Fruit fly (Drosophila melanogaster) whole organism, embryonic: ENCODE data around the gene MESK4.

ENCODE experiments used
- Aef1 ChIP-seq: fragments of 200-800 bp; sonication (Bioruptor generic); IDR thresholded peaks from 3 replicates; pipeline ENCODE4 v1.3.6; 2022; ENCODE audit warnings: missing biosample characterization, missing genetic modification characterization
- CG10543 ChIP-seq: fragments of 200-800 bp; sonication (Bioruptor generic); optimal IDR thresholded peaks from 3 replicates; lab custom pipeline; 2017; ENCODE audit warnings: missing biosample characterization, mild to moderate bottlenecking, missing genetic modification characterization, moderate library complexity
- CG11504 ChIP-seq: fragments of 200-800 bp; sonication (Bioruptor generic); optimal IDR thresholded peaks from 3 replicates; lab custom pipeline; 2019; ENCODE audit warnings: missing biosample characterization, mild to moderate bottlenecking, missing genetic modification characterization, moderate library complexity
- CG12769 ChIP-seq: fragments of 200-800 bp; sonication (Bioruptor generic); optimal IDR thresholded peaks from 2 replicates; lab custom pipeline; 2019; ENCODE audit warnings: missing biosample characterization, mild to moderate bottlenecking, missing genetic modification characterization, moderate library complexity
- CG1529 ChIP-seq: fragments of 200-800 bp; sonication (Bioruptor generic); optimal IDR thresholded peaks from 3 replicates; lab custom pipeline; 2018; ENCODE audit warnings: missing biosample characterization, missing genetic modification characterization
- CG16779 ChIP-seq: fragments of 200-800 bp; sonication (Bioruptor generic); IDR thresholded peaks from 2 replicates; pipeline ENCODE4 v1.3.6; 2022; ENCODE audit warnings: missing biosample characterization, missing genetic modification characterization
- CG1832 ChIP-seq: fragments of 200-800 bp; sonication (Bioruptor generic); optimal IDR thresholded peaks from 2 replicates; lab custom pipeline; 2017; ENCODE audit warnings: missing biosample characterization, mild to moderate bottlenecking, missing genetic modification characterization, inconsistent platforms
- CG2199 ChIP-seq: fragments of 200-800 bp; sonication (Bioruptor generic); IDR thresholded peaks from 3 replicates; pipeline ENCODE4 v1.3.6; 2022; ENCODE audit warnings: missing biosample characterization, missing genetic modification characterization
- CG3838 ChIP-seq: fragments of 200-800 bp; sonication (Bioruptor generic); optimal IDR thresholded peaks from 3 replicates; lab custom pipeline; 2016; ENCODE audit warnings: missing biosample characterization, missing genetic modification characterization
- CG4730 ChIP-seq: fragments of 200-800 bp; sonication (Bioruptor generic); IDR thresholded peaks from 2 replicates; pipeline ENCODE4 v1.3.6; 2022; ENCODE audit warnings: missing biosample characterization, missing genetic modification characterization
- CG5953 ChIP-seq: fragments of 200-800 bp; sonication (Bioruptor generic); IDR thresholded peaks from 2 replicates; pipeline ENCODE4 v1.3.6; 2022; ENCODE audit warnings: missing biosample characterization, missing genetic modification characterization
- CG6654 ChIP-seq: fragments of 200-800 bp; sonication (Bioruptor generic); optimal IDR thresholded peaks from 2 replicates; lab custom pipeline; 2017; ENCODE audit warnings: missing biosample characterization, mild to moderate bottlenecking, missing genetic modification characterization
- CG7839 ChIP-seq: fragments of 200-800 bp; sonication (Bioruptor generic); optimal IDR thresholded peaks from 3 replicates; lab custom pipeline; 2018; ENCODE audit warnings: missing biosample characterization, mild to moderate bottlenecking, missing genetic modification characterization, moderate library complexity
- CG7963 ChIP-seq: fragments of 200-800 bp; sonication (Bioruptor generic); IDR thresholded peaks from 3 replicates; pipeline ENCODE4 v1.3.6; 2022; ENCODE audit warnings: missing biosample characterization, missing genetic modification characterization; ENCODE audit not compliant: partially characterized antibody
- CG9437 ChIP-seq: fragments of 200-800 bp; sonication (Bioruptor generic); optimal IDR thresholded peaks from 2 replicates; lab custom pipeline; 2018; ENCODE audit warnings: missing biosample characterization, mild to moderate bottlenecking, missing genetic modification characterization
- CHES-1-like ChIP-seq: fragments of 200-800 bp; sonication (Bioruptor generic); optimal IDR thresholded peaks from 2 replicates; lab custom pipeline; 2016; ENCODE audit warnings: missing biosample characterization, missing genetic modification characterization
- Camta ChIP-seq: fragments of 200-800 bp; sonication (Bioruptor generic); optimal IDR thresholded peaks from 2 replicates; lab custom pipeline; 2016; ENCODE audit warnings: missing biosample characterization, missing genetic modification characterization
- D ChIP-seq, 2 experiments: fragments of 200-800 bp in 1 of 2; fragments of >200 bp in 1 of 2; sonication (Bioruptor generic) in 1 of 2; optimal IDR thresholded peaks; 2 replicates in 1 of 2; 3 replicates in 1 of 2; lab custom pipeline; 2017; ENCODE audit warnings: mild to moderate bottlenecking in 1 of 2, missing biosample characterization in 1 of 2, missing genetic modification characterization in 1 of 2, missing genetic modification reagents in 1 of 2
- Eip74EF ChIP-seq, 2 experiments: fragments of 200-800 bp in 1 of 2; fragments of >200 bp in 1 of 2; sonication (Bioruptor generic) in 1 of 2; optimal IDR thresholded peaks; 2 replicates each; lab custom pipeline; 2017 to 2019; ENCODE audit warnings: missing biosample characterization in 2 of 2, missing genetic modification characterization in 2 of 2, mild to moderate bottlenecking in 1 of 2, moderate library complexity in 1 of 2
- HHEX ChIP-seq: fragments of 200-800 bp; sonication (Bioruptor generic); optimal IDR thresholded peaks from 3 replicates; lab custom pipeline; 2017; ENCODE audit warnings: missing biosample characterization, mild to moderate bottlenecking, missing genetic modification characterization, missing genetic modification reagents
- HLH3B ChIP-seq: fragments of 200-800 bp; sonication (Bioruptor generic); IDR thresholded peaks from 2 replicates; pipeline ENCODE4 v1.3.6; 2022; ENCODE audit warnings: missing biosample characterization, missing genetic modification characterization
- Hand ChIP-seq: fragments of 200-800 bp; sonication (Bioruptor generic); optimal IDR thresholded peaks from 2 replicates; lab custom pipeline; 2017; ENCODE audit warnings: mild to moderate bottlenecking, missing biosample characterization, missing genetic modification reagents, missing genetic modification characterization
- Hey ChIP-seq: fragments of 200-800 bp; sonication (Bioruptor generic); optimal IDR thresholded peaks from 3 replicates; lab custom pipeline; 2018; ENCODE audit warnings: missing biosample characterization, mild to moderate bottlenecking, missing genetic modification characterization
- Med ChIP-seq: fragments of 200-800 bp; sonication (Bioruptor generic); peaks from one replicate; lab custom pipeline; 2016; ENCODE audit warnings: missing biosample characterization, missing genetic modification characterization, mild to moderate bottlenecking, inconsistent platforms, moderate library complexity
- Optix ChIP-seq: fragments of 200-800 bp; sonication (Bioruptor generic); IDR thresholded peaks from 3 replicates; pipeline ENCODE4 v1.3.6; 2022; ENCODE audit warnings: missing biosample characterization, missing genetic modification characterization
- Ssrp ChIP-seq: fragments of 200-800 bp; sonication (Bioruptor generic); optimal IDR thresholded peaks from 2 replicates; lab custom pipeline; 2018; ENCODE audit warnings: missing biosample characterization, mild to moderate bottlenecking, missing genetic modification characterization, moderate library complexity
- Xbp1 ChIP-seq: fragments of 200-800 bp; sonication (Bioruptor generic); optimal IDR thresholded peaks from 3 replicates; lab custom pipeline; 2016; ENCODE audit warnings: missing biosample characterization, mild to moderate bottlenecking, missing genetic modification characterization
- abd-A ChIP-seq: fragments of 200-800 bp; sonication (Bioruptor generic); optimal IDR thresholded peaks from 3 replicates; lab custom pipeline; 2019; ENCODE audit warnings: missing biosample characterization, mild to moderate bottlenecking, missing genetic modification characterization, moderate library complexity
- ac ChIP-seq: fragments of 200-800 bp; sonication (Bioruptor generic); optimal IDR thresholded peaks from 3 replicates; lab custom pipeline; 2017; ENCODE audit warnings: missing biosample characterization, mild to moderate bottlenecking, missing genetic modification characterization
- al ChIP-seq: fragments of 200-800 bp; sonication (Bioruptor generic); IDR thresholded peaks from 2 replicates; pipeline ENCODE4 v1.3.6; 2022; ENCODE audit warnings: missing biosample characterization, missing genetic modification characterization
- bigmax ChIP-seq: fragments of 200-800 bp; sonication (Bioruptor generic); optimal IDR thresholded peaks from 2 replicates; lab custom pipeline; 2018; ENCODE audit warnings: missing biosample characterization, mild to moderate bottlenecking, missing genetic modification characterization
- crp ChIP-seq, 2 experiments: fragments of 200-800 bp; sonication (Bioruptor generic); optimal IDR thresholded peaks; 2 replicates in 1 of 2; 3 replicates in 1 of 2; lab custom pipeline; 2017; ENCODE audit warnings: missing biosample characterization in 2 of 2, missing genetic modification characterization in 2 of 2, mild to moderate bottlenecking in 1 of 2, moderate library complexity in 1 of 2
- gcm2 ChIP-seq: fragments of 200-800 bp; sonication (Bioruptor generic); optimal IDR thresholded peaks from 2 replicates; lab custom pipeline; 2016; ENCODE audit warnings: missing biosample characterization, missing genetic modification characterization
- grau ChIP-seq: fragments of 200-800 bp; optimal IDR thresholded peaks from 3 replicates; lab custom pipeline; 2019; ENCODE audit warnings: missing biosample characterization, mild to moderate bottlenecking, missing genetic modification characterization, moderate library complexity
- grn ChIP-seq: fragments of 200-800 bp; sonication (Bioruptor generic); optimal IDR thresholded peaks from 3 replicates; lab custom pipeline; 2017; ENCODE audit warnings: missing biosample characterization, missing genetic modification characterization
- gsb ChIP-seq: fragments of 200-800 bp; sonication (Bioruptor generic); IDR thresholded peaks from 2 replicates; pipeline ENCODE4 v1.3.6; 2022; ENCODE audit warnings: missing biosample characterization, missing genetic modification characterization
- ken ChIP-seq: fragments of 200-800 bp; sonication (Bioruptor generic); IDR thresholded peaks from 3 replicates; pipeline ENCODE4 v1.3.6; 2022; ENCODE audit warnings: missing biosample characterization, missing genetic modification characterization
- klu ChIP-seq: fragments of 200-800 bp; sonication (Bioruptor generic); IDR thresholded peaks from 2 replicates; pipeline ENCODE4 v1.3.6; 2022; ENCODE audit warnings: missing biosample characterization, missing genetic modification characterization
- kni ChIP-seq: fragments of 200-800 bp; sonication (Bioruptor generic); optimal IDR thresholded peaks from 3 replicates; lab custom pipeline; 2017; ENCODE audit warnings: mild to moderate bottlenecking, missing biosample characterization, missing genetic modification reagents, missing genetic modification characterization
- nau ChIP-seq: fragments of 200-800 bp; sonication (Bioruptor generic); optimal IDR thresholded peaks from 3 replicates; lab custom pipeline; 2017; ENCODE audit warnings: missing biosample characterization, mild to moderate bottlenecking, missing genetic modification characterization, missing genetic modification reagents
- nerfin-2 ChIP-seq: fragments of 200-800 bp; sonication (Bioruptor generic); IDR thresholded peaks from 2 replicates; pipeline ENCODE4 v1.3.6; 2022; ENCODE audit warnings: missing biosample characterization, missing genetic modification characterization; ENCODE audit not compliant: partially characterized antibody
- oc ChIP-seq: fragments of 200-800 bp; sonication (Bioruptor generic); optimal IDR thresholded peaks from 2 replicates; lab custom pipeline; 2018; ENCODE audit warnings: missing biosample characterization, mild to moderate bottlenecking, missing genetic modification characterization, moderate library complexity
- p53 ChIP-seq: fragments of 200-800 bp; sonication (Bioruptor generic); optimal IDR thresholded peaks from 2 replicates; lab custom pipeline; 2016; ENCODE audit warnings: missing biosample characterization, missing genetic modification characterization
- pita ChIP-seq: fragments of 200-800 bp; sonication (Bioruptor generic); optimal IDR thresholded peaks from 2 replicates; lab custom pipeline; 2017; ENCODE audit warnings: missing biosample characterization, mild to moderate bottlenecking, missing genetic modification characterization
- seq ChIP-seq: fragments of 200-800 bp; sonication (Bioruptor generic); IDR thresholded peaks from 2 replicates; pipeline ENCODE4 v1.3.6; 2022; ENCODE audit warnings: missing biosample characterization, missing genetic modification characterization
- ssp ChIP-seq: fragments of 200-800 bp; sonication (Bioruptor generic); IDR thresholded peaks from 2 replicates; pipeline ENCODE4 v1.3.6; 2022; ENCODE audit warnings: missing biosample characterization, missing genetic modification characterization
- tna ChIP-seq: fragments of 200-800 bp; sonication (Bioruptor generic); IDR thresholded peaks from 2 replicates; pipeline ENCODE4 v1.3.6; 2022; ENCODE audit warnings: missing biosample characterization, missing genetic modification characterization; ENCODE audit not compliant: partially characterized antibody
- zen2 ChIP-seq: fragments of 200-800 bp; sonication (Bioruptor generic); IDR thresholded peaks from 3 replicates; pipeline ENCODE4 v1.3.6; 2022; ENCODE audit warnings: missing biosample characterization, missing genetic modification characterization; ENCODE audit not compliant: partially characterized antibody

MESK4 gene

DNA sequence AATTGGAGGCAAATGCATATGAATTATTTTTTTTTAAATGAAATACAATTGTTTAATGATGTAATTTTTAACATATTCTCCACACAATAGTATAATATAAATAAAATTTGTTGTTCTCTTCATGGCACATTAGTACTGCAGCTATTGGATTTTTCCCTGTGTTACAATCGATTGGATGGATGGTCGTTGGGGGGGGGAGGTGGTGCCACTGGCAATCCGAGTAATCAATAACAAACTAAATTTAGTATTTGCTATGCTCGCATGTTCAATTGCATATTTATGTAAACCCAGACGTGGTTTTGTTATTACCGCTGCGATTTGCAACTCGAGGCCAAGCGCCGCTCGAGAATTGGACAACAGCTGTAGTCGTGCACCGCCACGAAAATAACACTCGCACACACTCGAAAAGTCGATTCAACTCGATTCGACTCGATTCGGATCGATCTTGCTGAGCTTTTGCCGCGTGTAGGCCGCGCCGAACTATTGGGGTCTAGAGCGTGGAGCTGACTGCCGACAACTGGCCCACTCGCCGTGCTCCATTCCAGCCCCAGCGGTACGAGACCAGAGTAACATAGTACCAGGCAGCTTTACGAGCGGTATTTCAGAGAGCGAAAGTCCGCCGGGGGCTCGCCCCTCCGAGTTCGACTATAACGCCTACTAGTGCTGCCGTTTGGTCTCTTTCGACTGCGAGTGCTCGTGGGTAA, 1.2 kb upstream of the MESK4 start, which contains the start of gene CG18622 (continued):
- TF ChIP-seq ken (GFP tag; lab: Robert Waterston, UW) (0 out of 3 replicates have a peak, but pooled peaks have one; percentile 32), CG4730 (GFP tag; lab: Robert Waterston, UW) (0 out of 2 replicates have a peak, but pooled peaks have one; percentile 19), Optix (no peak), CG11504 (tag; lab: Kevin White, UChicago) (peak; percentile 45), CG9437 (GFP tag; lab: Kevin White, UChicago) (no peak), grn (GFP tag; lab: Kevin White, UChicago) (peak; percentile 2), p53 (GFP tag; lab: Kevin White, UChicago) (no peak), CG1832 (GFP tag; lab: Kevin White, UChicago) (no peak), gcm2 (no peak), abd-A (tag; lab: Kevin White, UChicago) (peak; percentile 66), seq (GFP tag; lab: Robert Waterston, UW) (0 out of 2 replicates have a peak, but pooled peaks have one; percentile 8), CG2199 (GFP tag; lab: Robert Waterston, UW) (peak; percentile 11; the same call in 1 of the 3 replicates), klu (no peak), CG7839 (tag; lab: Kevin White, UChicago) (peak; percentile 38), CG16779 (no peak), grau (tag; lab: Kevin White, UChicago) (no peak), gsb (no peak), Hand (GFP tag; lab: Kevin White, UChicago) (no peak), CG1529 (GFP tag; lab: Kevin White, UChicago) (no peak), Aef1 (GFP tag; lab: Robert Waterston, UW) (no peak), zen2 (no peak), Hey (no peak), kni (no peak), CG6654 (GFP tag; lab: Kevin White, UChicago) (no peak), nerfin-2 (GFP tag; lab: Robert Waterston, UW) (0 out of 2 replicates have a peak, but pooled peaks have one; percentile 19), D (optimal IDR thresholded peaks at IDR 0.05; lab: Kevin White, UChicago) (peak; percentile 1), D (GFP tag; optimal IDR thresholded peaks at IDR 0.05; lab: Kevin White, UChicago) (no peak), oc (peak; percentile 34), Med (GFP tag; lab: Kevin White, UChicago) (peak; percentile 76), CG5953 (GFP tag; lab: Robert Waterston, UW) (no peak), CG12769 (tag; lab: Kevin White, UChicago) (peak; percentile 54), CG3838 (GFP tag; lab: Kevin White, UChicago) (no peak), nau (GFP tag; lab: Kevin White, UChicago) (no peak), HLH3B (GFP tag; lab: Robert Waterston, UW) (peak; percentile 52; the same call in 1 of the 2 replicates), Ssrp (peak; percentile 36), pita (GFP tag; lab: Kevin White, UChicago) (no peak), Eip74EF (GFP tag; optimal IDR thresholded peaks at IDR 0.05; lab: Kevin White, UChicago) (no peak), CG10543 (GFP tag; lab: Kevin White, UChicago) (peak; percentile 96), CHES-1-like (no peak), ssp (GFP tag; lab: Robert Waterston, UW) (no peak), crp (GFP tag; optimal IDR thresholded peaks at IDR 0.05; lab: Kevin White, UChicago) (peak in 1 of 2 experiments; percentile 10), bigmax (GFP tag; lab: Kevin White, UChicago) (no peak), CG7963 (GFP tag; lab: Robert Waterston, UW) (0 out of 3 replicates have a peak, but pooled peaks have one; percentile 34), tna (GFP tag; lab: Robert Waterston, UW) (no peak; the same call in 1 of the 2 replicates), Camta (no peak), HHEX (GFP tag; lab: Kevin White, UChicago) (no peak), Xbp1 (no peak), ac (GFP tag; lab: Kevin White, UChicago) (no peak), al (GFP tag; lab: Robert Waterston, UW) (no peak)
